Worm (Caenorhabditis elegans) whole organism, L2 larva: Measurements from ENCODE around the gene K04C2.7.

ENCODE experiments used
- C34F6.9 ChIP-seq: fragments of 150-350 bp; optimal IDR thresholded peaks from 2 replicates; lab custom pipeline; 2014; ENCODE audit warnings: missing biosample characterization, missing genetic modification characterization
- Y55F3AM.14 ChIP-seq: fragments of 200-800 bp; sonication (Bioruptor generic); optimal IDR thresholded peaks from 2 replicates; lab custom pipeline; 2018; ENCODE audit warnings: mild to moderate bottlenecking, missing genetic modification characterization, missing compliant biosample characterization
- ZK546.5 ChIP-seq: sonication (generic microtip); optimal IDR thresholded peaks from 2 replicates; lab custom pipeline; 2017; ENCODE audit warnings: missing biosample characterization, missing genetic modification characterization
- alr-1 ChIP-seq: fragments of 150-350 bp; optimal IDR thresholded peaks from 2 replicates; lab custom pipeline; 2014; ENCODE audit warnings: missing biosample characterization, missing genetic modification characterization
- aly-2 ChIP-seq: fragments of 150-350 bp; optimal IDR thresholded peaks from 2 replicates; lab custom pipeline; 2014; ENCODE audit warnings: missing biosample characterization, missing genetic modification characterization
- ama-1 ChIP-seq: fragments of 150-350 bp; optimal IDR thresholded peaks from 2 replicates; lab custom pipeline; 2018; ENCODE audit warnings: inconsistent platforms
- blmp-1 ChIP-seq: sonication (generic microtip); optimal IDR thresholded peaks from 2 replicates; lab custom pipeline; 2017; ENCODE audit warnings: missing genetic modification characterization, mild to moderate bottlenecking, missing compliant biosample characterization, antibody characterized with exemption, moderate library complexity; ENCODE audit not compliant: insufficient read depth
- crh-2 ChIP-seq: sonication (generic microtip); optimal IDR thresholded peaks from 2 replicates; lab custom pipeline; 2017; ENCODE audit warnings: missing biosample characterization, missing genetic modification characterization
- dmd-4 ChIP-seq: sonication (generic microtip); optimal IDR thresholded peaks from 2 replicates; lab custom pipeline; 2017; ENCODE audit warnings: missing biosample characterization, missing genetic modification characterization
- egl-27 ChIP-seq: sonication (generic microtip); optimal IDR thresholded peaks from 3 replicates; lab custom pipeline; 2017; ENCODE audit warnings: missing biosample characterization, missing genetic modification reagents, missing genetic modification characterization
- elt-3 ChIP-seq: sonication (generic microtip); optimal IDR thresholded peaks from 2 replicates; lab custom pipeline; 2017; ENCODE audit warnings: missing biosample characterization, missing genetic modification characterization
- fos-1 ChIP-seq: fragments of 150-350 bp; optimal IDR thresholded peaks from 2 replicates; lab custom pipeline; 2014; ENCODE audit warnings: missing biosample characterization, missing genetic modification characterization
- gmeb-1 ChIP-seq: fragments of 150-350 bp; optimal IDR thresholded peaks from 2 replicates; lab custom pipeline; 2014; ENCODE audit warnings: missing biosample characterization, missing genetic modification characterization
- lin-11 ChIP-seq: fragments of 150-350 bp; sonication (generic microtip); optimal IDR thresholded peaks from 2 replicates; lab custom pipeline; 2014; ENCODE audit warnings: missing biosample characterization, missing genetic modification characterization, inconsistent platforms, mixed read lengths
- lin-13 ChIP-seq: fragments of 150-350 bp; optimal IDR thresholded peaks from 2 replicates; lab custom pipeline; 2014; ENCODE audit warnings: missing biosample characterization, missing genetic modification reagents, missing genetic modification characterization
- lin-39 ChIP-seq: fragments of 150-350 bp; optimal IDR thresholded peaks from 2 replicates; lab custom pipeline; 2014; ENCODE audit warnings: missing biosample characterization, missing genetic modification reagents, missing genetic modification characterization
- lsy-2 ChIP-seq, 2 experiments: fragments of 150-350 bp in 1 of 2; sonication (generic microtip) in 1 of 2; optimal IDR thresholded peaks; 2 replicates each; lab custom pipeline; 2014 to 2017; ENCODE audit warnings: missing biosample characterization in 2 of 2, missing genetic modification characterization in 2 of 2
- mab-5 ChIP-seq: fragments of 150-350 bp; optimal IDR thresholded peaks from 2 replicates; lab custom pipeline; 2014; ENCODE audit warnings: missing biosample characterization, missing genetic modification characterization
- mbf-1 ChIP-seq: sonication (generic microtip); optimal IDR thresholded peaks from 2 replicates; lab custom pipeline; 2017; ENCODE audit warnings: missing biosample characterization, missing genetic modification characterization
- mdl-1 ChIP-seq, 2 experiments: fragments of 150-350 bp in 1 of 2; sonication (generic microtip) in 1 of 2; optimal IDR thresholded peaks; 2 replicates each; lab custom pipeline; 2017; ENCODE audit warnings: missing biosample characterization in 2 of 2, missing genetic modification characterization in 2 of 2
- nhr-10 ChIP-seq: sonication (generic microtip); optimal IDR thresholded peaks from 2 replicates; lab custom pipeline; 2017; ENCODE audit warnings: missing biosample characterization, missing genetic modification characterization
- nhr-11 ChIP-seq: fragments of 150-350 bp; optimal IDR thresholded peaks from 2 replicates; lab custom pipeline; 2014; ENCODE audit warnings: missing biosample characterization, missing genetic modification characterization
- nhr-129 ChIP-seq: fragments of 150-350 bp; optimal IDR thresholded peaks from 2 replicates; lab custom pipeline; 2014; ENCODE audit warnings: missing biosample characterization, missing genetic modification characterization
- nhr-21 ChIP-seq: fragments of 150-350 bp; optimal IDR thresholded peaks from 2 replicates; lab custom pipeline; 2014; ENCODE audit warnings: missing biosample characterization, missing genetic modification characterization
- nhr-23 ChIP-seq: fragments of 150-350 bp; optimal IDR thresholded peaks from 2 replicates; lab custom pipeline; 2014; ENCODE audit warnings: missing biosample characterization, missing genetic modification reagents, missing genetic modification characterization
- nhr-25 ChIP-seq: fragments of 150-350 bp; sonication (generic microtip); optimal IDR thresholded peaks from 3 replicates; lab custom pipeline; 2014; ENCODE audit warnings: missing biosample characterization, missing genetic modification characterization
- nhr-6 ChIP-seq: fragments of 150-350 bp; optimal IDR thresholded peaks from 2 replicates; lab custom pipeline; 2014; ENCODE audit warnings: missing biosample characterization, missing genetic modification characterization
- sem-4 ChIP-seq: fragments of 150-350 bp; optimal IDR thresholded peaks from 2 replicates; lab custom pipeline; 2014; ENCODE audit warnings: missing biosample characterization, missing genetic modification reagents, missing genetic modification characterization
- skn-1 ChIP-seq: sonication (generic microtip); optimal IDR thresholded peaks from 2 replicates; lab custom pipeline; 2017; ENCODE audit warnings: missing biosample characterization, missing genetic modification characterization
- sma-3 ChIP-seq: sonication (generic microtip); optimal IDR thresholded peaks from 2 replicates; lab custom pipeline; 2016; ENCODE audit warnings: missing genetic modification reagents, missing genetic modification characterization, missing compliant biosample characterization
- sma-9 ChIP-seq, 2 experiments: fragments of 150-350 bp in 1 of 2; sonication (generic microtip) in 1 of 2; optimal IDR thresholded peaks; 2 replicates each; lab custom pipeline; 2014 to 2016; ENCODE audit warnings: missing genetic modification characterization in 2 of 2, mild to moderate bottlenecking in 1 of 2, missing biosample characterization in 1 of 2, missing compliant biosample characterization in 1 of 2, missing genetic modification reagents in 1 of 2, moderate library complexity in 1 of 2
- snpc-4 ChIP-seq: fragments of 150-350 bp; optimal IDR thresholded peaks from 2 replicates; lab custom pipeline; 2014; ENCODE audit warnings: missing biosample characterization, missing genetic modification characterization
- unc-55 ChIP-seq: fragments of 150-350 bp; sonication (generic microtip); optimal IDR thresholded peaks from 3 replicates; lab custom pipeline; 2014; ENCODE audit warnings: missing biosample characterization, missing genetic modification reagents, missing genetic modification characterization
- unc-62 ChIP-seq: fragments of 150-350 bp; optimal IDR thresholded peaks from 2 replicates; lab custom pipeline; 2014; ENCODE audit warnings: missing biosample characterization, missing genetic modification reagents, missing genetic modification characterization
- ztf-11 ChIP-seq: sonication (generic microtip); optimal IDR thresholded peaks from 2 replicates; lab custom pipeline; 2017; ENCODE audit warnings: missing biosample characterization, missing genetic modification characterization
- ztf-4 ChIP-seq: fragments of 150-350 bp; optimal IDR thresholded peaks from 2 replicates; lab custom pipeline; 2014; ENCODE audit warnings: missing biosample characterization, missing genetic modification characterization

Gene K04C2.7

ce11 chrIII:6857390-6857848 lies 23.5 kb upstream of the K04C2.7 start (continued):
- no peak for TF ChIP-seq nhr-23 (tag; lab: Kevin White, UChicago)
- no peak for TF ChIP-seq nhr-11 (tag; lab: Kevin White, UChicago)
- no peak for TF ChIP-seq sem-4

- TF ChIP-seq nhr-10 (tag; lab: Kevin White, UChicago) (no peak), elt-3 (tag; lab: Kevin White, UChicago) (no peak), Y55F3AM.14 (GFP tag; lab: Kevin White, UChicago) (no peak), crh-2 (no peak), mbf-1 (tag; lab: Kevin White, UChicago) (no peak), fos-1 (tag; lab: Kevin White, UChicago) (no peak), lin-11 (tag; lab: Kevin White, UChicago) (no peak), sma-3 (no peak), dmd-4 (no peak), C34F6.9 (no peak), lin-39 (tag; lab: Kevin White, UChicago) (no peak), nhr-21 (no peak), blmp-1 (tag; lab: Kevin White, UChicago) (no peak), nhr-25 (tag; lab: Kevin White, UChicago) (no peak), aly-2 (tag; lab: Kevin White, UChicago) (no peak), snpc-4 (tag; lab: Kevin White, UChicago) (no peak)
Measured at ce11 chrIII:6859482-6859881, 21.4 kb upstream of the K04C2.7 start, which contains the start of gene clec-158. clec-158 (minus strand) TSS chrIII:6859582.

- TF ChIP-seq crh-2, result peak; percentile 19
- no peak for TF ChIP-seq unc-55 (GFP tag; lab: Kevin White, UChicago)
- no peak for TF ChIP-seq skn-1
- TF ChIP-seq fos-1 (tag; lab: Kevin White, UChicago), result peak; percentile 92
- no peak for TF ChIP-seq nhr-10 (tag; lab: Kevin White, UChicago)
- peak; percentile 12 for TF ChIP-seq gmeb-1 (tag; lab: Kevin White, UChicago)
- no peak for TF ChIP-seq ZK546.5 (tag; lab: Kevin White, UChicago)
- TF ChIP-seq blmp-1 (tag; lab: Kevin White, UChicago), result peak; percentile 86
- peak in 1 of 2 experiments; percentile 5 for TF ChIP-seq lsy-2 (tag; optimal IDR thresholded peaks at IDR 0.05; lab: Kevin White, UChicago)
- no peak for TF ChIP-seq elt-3 (tag; lab: Kevin White, UChicago)
- TF ChIP-seq C34F6.9, result peak; percentile 49
- no peak for TF ChIP-seq egl-27 (tag; lab: Kevin White, UChicago)
- peak; percentile 1 for TF ChIP-seq nhr-129 (tag; lab: Kevin White, UChicago)
- TF ChIP-seq sma-9 (GFP tag; optimal IDR thresholded peaks at IDR 0.05; lab: Kevin White, UChicago), result peak; percentile 12
- TF ChIP-seq sma-9 (tag; optimal IDR thresholded peaks at IDR 0.05; lab: Kevin White, UChicago), result no peak
- no peak for TF ChIP-seq mab-5 (tag; lab: Kevin White, UChicago)
Measured at ce11 chrIII:6863901-6864300, 17.0 kb upstream of the K04C2.7 start, which contains the start of gene sma-3. sma-3 (minus strand) TSS chrIII:6863968.

ce11 chrIII:6869268-6869667 lies 11.6 kb upstream of the K04C2.7 start, which contains the start of the genes cra-1 and kbp-1:
cra-1 (minus strand) TSS chrIII:6869460.
kbp-1 (plus strand) TSS chrIII:6869633.
- TF ChIP-seq fos-1 (tag; lab: Kevin White, UChicago), result no peak
- TF ChIP-seq lsy-2 (tag; optimal IDR thresholded peaks at IDR 0.05; lab: Kevin White, UChicago), result peak; percentile 1 to 59
- TF ChIP-seq C34F6.9, result peak; percentile 66
- TF ChIP-seq gmeb-1 (tag; lab: Kevin White, UChicago), result peak; percentile 83
- no peak for TF ChIP-seq lin-39 (tag; lab: Kevin White, UChicago)
- no peak for TF ChIP-seq Y55F3AM.14 (GFP tag; lab: Kevin White, UChicago)
- TF ChIP-seq mdl-1 (tag; optimal IDR thresholded peaks at IDR 0.05; lab: Kevin White, UChicago), result no peak
- peak; percentile 8 for TF ChIP-seq crh-2
- peak; percentile 64 for TF ChIP-seq unc-55 (GFP tag; lab: Kevin White, UChicago)
- TF ChIP-seq elt-3 (tag; lab: Kevin White, UChicago), result no peak
- TF ChIP-seq lin-13 (GFP tag; lab: Kevin White, UChicago), result peak; percentile 17
- TF ChIP-seq nhr-129 (tag; lab: Kevin White, UChicago), result peak; percentile 70
- TF ChIP-seq, all 48 proteins: peak for 7

DNA sequence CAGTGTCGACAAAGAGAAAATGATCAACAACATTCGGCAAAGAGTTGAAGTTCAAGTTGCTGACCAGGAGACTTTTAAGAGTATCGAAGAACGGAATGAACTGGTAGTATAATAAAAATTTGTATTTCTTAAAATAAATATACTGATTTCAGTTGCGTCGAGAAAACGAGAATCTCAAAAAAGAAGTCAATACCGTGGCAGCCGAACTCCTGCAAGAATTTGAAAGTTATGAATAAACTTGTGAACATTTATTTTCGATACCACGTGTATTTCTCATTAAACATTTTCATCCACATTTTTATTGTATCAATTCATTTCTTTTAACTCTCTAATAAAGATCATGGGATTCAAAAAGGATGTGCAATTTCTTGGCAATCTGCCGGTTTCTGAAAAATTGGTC lies 10.9 kb upstream of the K04C2.7 start, which contains the start of gene K04C2.8:
TSS of gene K04C2.8 (plus strand) at position 301 of the 400 bp plus-strand sequence.
- TF ChIP-seq gmeb-1 (tag; lab: Kevin White, UChicago), result no peak
- no peak for TF ChIP-seq lin-13 (GFP tag; lab: Kevin White, UChicago)
- TF ChIP-seq alr-1 (tag; lab: Kevin White, UChicago), result no peak
- no peak for TF ChIP-seq aly-2 (tag; lab: Kevin White, UChicago)
- TF ChIP-seq crh-2, result no peak
- no peak for TF ChIP-seq ztf-4
- TF ChIP-seq ama-1 (lab: Kevin White, UChicago), result no peak
- TF ChIP-seq elt-3 (tag; lab: Kevin White, UChicago), result no peak
- no peak for TF ChIP-seq nhr-10 (tag; lab: Kevin White, UChicago)
- TF ChIP-seq ztf-11, result no peak
- no peak for TF ChIP-seq skn-1
- TF ChIP-seq ZK546.5 (tag; lab: Kevin White, UChicago), result no peak
- TF ChIP-seq fos-1 (tag; lab: Kevin White, UChicago), result no peak
- no peak for TF ChIP-seq sem-4
- no peak for TF ChIP-seq unc-62 (GFP tag; lab: Kevin White, UChicago)
- TF ChIP-seq C34F6.9, result no peak
- no peak for TF ChIP-seq nhr-23 (tag; lab: Kevin White, UChicago)
- TF ChIP-seq blmp-1 (tag; lab: Kevin White, UChicago), result no peak
- TF ChIP-seq nhr-6 (tag; lab: Kevin White, UChicago), result no peak
